Worm (Caenorhabditis elegans) whole organism, L1 larva: Measurements from ENCODE around the gene sox-4.

Source experiments
- C16A3.4 ChIP-seq: fragments of 150-350 bp; optimal IDR thresholded peaks from 2 replicates; lab custom pipeline; 2014; ENCODE audit warnings: missing biosample characterization, missing genetic modification characterization
- Y116A8C.19 ChIP-seq: sonication (generic microtip); optimal IDR thresholded peaks from 2 replicates; lab custom pipeline; 2016; ENCODE audit warnings: missing compliant biosample characterization, missing genetic modification characterization, borderline replicate concordance
- alr-1 ChIP-seq: fragments of 200-800 bp; sonication (Bioruptor generic); optimal IDR thresholded peaks from 2 replicates; lab custom pipeline; 2018; ENCODE audit warnings: borderline replicate concordance, mild to moderate bottlenecking, missing genetic modification characterization, missing compliant biosample characterization
- blmp-1 ChIP-seq: fragments of 150-350 bp; optimal IDR thresholded peaks from 2 replicates; lab custom pipeline; 2014; ENCODE audit warnings: missing biosample characterization, missing genetic modification characterization
- ceh-8 ChIP-seq: fragments of 200-800 bp; sonication (Bioruptor generic); optimal IDR thresholded peaks from 2 replicates; lab custom pipeline; 2018; ENCODE audit warnings: mild to moderate bottlenecking, missing genetic modification characterization, moderate library complexity, missing compliant biosample characterization
- ces-1 ChIP-seq: fragments of 150-350 bp; optimal IDR thresholded peaks from 2 replicates; lab custom pipeline; 2014; ENCODE audit warnings: missing biosample characterization, missing genetic modification reagents, missing genetic modification characterization
- dsc-1 ChIP-seq: sonication (generic microtip); optimal IDR thresholded peaks from 2 replicates; lab custom pipeline; 2016; ENCODE audit warnings: mild to moderate bottlenecking, missing genetic modification characterization, missing compliant biosample characterization
- efl-1 ChIP-seq, 4 experiments: fragments of 150-350 bp; optimal IDR thresholded peaks in 3 of 4; peaks in 1 of 4; 1 replicate in 1 of 4; 2 replicates in 3 of 4; lab custom pipeline; 2014; ENCODE audit warnings: missing biosample characterization in 2 of 4, missing genetic modification characterization in 2 of 4, missing genetic modification reagents in 2 of 4
- egl-27 ChIP-seq, 2 experiments: fragments of 150-350 bp in 1 of 2; sonication (generic microtip); optimal IDR thresholded peaks; 3 replicates each; lab custom pipeline; 2017 to 2018; ENCODE audit warnings: missing biosample characterization in 2 of 2, missing genetic modification characterization in 2 of 2, missing genetic modification reagents in 2 of 2
- elt-2 ChIP-seq: sonication (generic microtip); optimal IDR thresholded peaks from 2 replicates; lab custom pipeline; 2016; ENCODE audit warnings: missing genetic modification characterization, mild to moderate bottlenecking, inconsistent platforms, missing compliant biosample characterization, missing genetic modification reagents
- ets-5 ChIP-seq: fragments of 200-800 bp; sonication (Bioruptor generic); IDR thresholded peaks from 2 replicates; pipeline ENCODE4 v1.3.6; 2022; ENCODE audit warnings: missing genetic modification characterization, missing compliant biosample characterization
- fkh-10 ChIP-seq: sonication (generic microtip); optimal IDR thresholded peaks from 2 replicates; lab custom pipeline; 2017; ENCODE audit warnings: missing biosample characterization, missing genetic modification reagents, missing genetic modification characterization
- fos-1 ChIP-seq: fragments of 150-350 bp; optimal IDR thresholded peaks from 2 replicates; lab custom pipeline; 2014; ENCODE audit warnings: missing biosample characterization, missing genetic modification characterization
- hpl-2 ChIP-seq: fragments of 150-350 bp; optimal IDR thresholded peaks from 2 replicates; lab custom pipeline; 2014; ENCODE audit warnings: missing biosample characterization, missing genetic modification reagents, missing genetic modification characterization
- isw-1 ChIP-seq: fragments of 200-800 bp; sonication (Bioruptor generic); IDR thresholded peaks from 2 replicates; pipeline ENCODE4 v1.3.6; 2022; ENCODE audit warnings: missing genetic modification characterization, missing compliant biosample characterization
- lin-13 ChIP-seq: fragments of 150-350 bp; optimal IDR thresholded peaks from 2 replicates; lab custom pipeline; 2014; ENCODE audit warnings: missing biosample characterization, missing genetic modification reagents, missing genetic modification characterization
- lin-14 ChIP-seq: fragments of 200-800 bp; sonication (Bioruptor generic); optimal IDR thresholded peaks from 2 replicates; lab custom pipeline; 2018; ENCODE audit warnings: mild to moderate bottlenecking, missing genetic modification characterization, moderate library complexity, missing compliant biosample characterization
- lin-35 ChIP-seq, 2 experiments: fragments of 150-350 bp; optimal IDR thresholded peaks; 2 replicates each; lab custom pipeline; 2014; ENCODE audit warnings: missing biosample characterization in 2 of 2, missing genetic modification characterization in 2 of 2, missing genetic modification reagents in 2 of 2
- mdl-1 ChIP-seq, 2 experiments: fragments of 150-350 bp; optimal IDR thresholded peaks; 2 replicates each; lab custom pipeline; 2014 to 2017; ENCODE audit warnings: missing biosample characterization in 2 of 2, missing genetic modification characterization in 2 of 2, inconsistent platforms in 1 of 2
- mef-2 ChIP-seq: fragments of 150-350 bp; optimal IDR thresholded peaks from 2 replicates; lab custom pipeline; 2014; ENCODE audit warnings: missing biosample characterization, missing genetic modification characterization
- nhr-11 ChIP-seq: fragments of 150-350 bp; optimal IDR thresholded peaks from 2 replicates; lab custom pipeline; 2014; ENCODE audit warnings: missing biosample characterization, missing genetic modification characterization
- nhr-237 ChIP-seq: fragments of 150-350 bp; optimal IDR thresholded peaks from 2 replicates; lab custom pipeline; 2014; ENCODE audit warnings: missing biosample characterization, missing genetic modification characterization
- nhr-47 ChIP-seq: sonication (generic microtip); optimal IDR thresholded peaks from 2 replicates; lab custom pipeline; 2016; ENCODE audit warnings: mild to moderate bottlenecking, missing genetic modification characterization, moderate library complexity, missing compliant biosample characterization
- nhr-77 ChIP-seq: fragments of 150-350 bp; optimal IDR thresholded peaks from 2 replicates; lab custom pipeline; 2014; ENCODE audit warnings: missing biosample characterization, missing genetic modification characterization
- nhr-85 ChIP-seq: sonication (generic microtip); peaks from one replicate; lab custom pipeline; 2016; ENCODE audit warnings: missing genetic modification characterization, inconsistent platforms, missing compliant biosample characterization
- nhr-90 ChIP-seq: sonication (generic microtip); optimal IDR thresholded peaks from 2 replicates; lab custom pipeline; 2016; ENCODE audit warnings: mild to moderate bottlenecking, missing genetic modification characterization, missing compliant biosample characterization; ENCODE audit not compliant: poor library complexity
- pqm-1 ChIP-seq: sonication (generic microtip); optimal IDR thresholded peaks from 3 replicates; lab custom pipeline; 2017; ENCODE audit warnings: missing biosample characterization, missing genetic modification characterization
- rnt-1 ChIP-seq: sonication (generic microtip); optimal IDR thresholded peaks from 2 replicates; lab custom pipeline; 2016; ENCODE audit warnings: mild to moderate bottlenecking, missing genetic modification characterization, moderate library complexity, missing compliant biosample characterization
- snpc-4 ChIP-seq: fragments of 150-350 bp; optimal IDR thresholded peaks from 2 replicates; lab custom pipeline; 2014; ENCODE audit warnings: missing biosample characterization, missing genetic modification characterization
- snu-23 ChIP-seq: sonication (generic microtip); optimal IDR thresholded peaks from 2 replicates; lab custom pipeline; 2016; ENCODE audit warnings: missing genetic modification characterization, missing compliant biosample characterization
- sox-4 ChIP-seq: sonication (generic microtip); optimal IDR thresholded peaks from 2 replicates; lab custom pipeline; 2016; ENCODE audit warnings: missing genetic modification characterization, missing compliant biosample characterization
- swsn-7 ChIP-seq: sonication (generic microtip); optimal IDR thresholded peaks from 2 replicates; lab custom pipeline; 2016; ENCODE audit warnings: missing genetic modification characterization, missing compliant biosample characterization
- tbx-2 ChIP-seq: sonication (generic microtip); optimal IDR thresholded peaks from 2 replicates; lab custom pipeline; 2016; ENCODE audit warnings: missing genetic modification characterization, missing compliant biosample characterization
- tlp-1 ChIP-seq: fragments of 150-350 bp; optimal IDR thresholded peaks from 2 replicates; lab custom pipeline; 2014; ENCODE audit warnings: missing biosample characterization, missing genetic modification characterization
- unc-130 ChIP-seq: fragments of 150-350 bp; optimal IDR thresholded peaks from 2 replicates; lab custom pipeline; 2017; ENCODE audit warnings: missing biosample characterization, missing genetic modification characterization, inconsistent platforms
- unc-62 ChIP-seq: fragments of 150-350 bp; optimal IDR thresholded peaks from 2 replicates; lab custom pipeline; 2014; ENCODE audit warnings: missing biosample characterization, missing genetic modification reagents, missing genetic modification characterization
- unc-86 ChIP-seq: sonication (generic microtip); optimal IDR thresholded peaks from 2 replicates; lab custom pipeline; 2016; ENCODE audit warnings: missing genetic modification characterization, missing compliant biosample characterization
- vab-15 ChIP-seq: sonication (generic microtip); optimal IDR thresholded peaks from 2 replicates; lab custom pipeline; 2017; ENCODE audit warnings: missing genotype, mild to moderate bottlenecking, missing genetic modification characterization, missing compliant biosample characterization
- ztf-11 ChIP-seq, 2 experiments: sonication (generic microtip); optimal IDR thresholded peaks; 2 replicates each; lab custom pipeline; 2016 to 2017; ENCODE audit warnings: missing genetic modification characterization in 2 of 2, missing biosample characterization in 1 of 2, missing compliant biosample characterization in 1 of 2

The sox-4 gene

ce11 chrX:3479950-3480349 lies 28.9 kb downstream of the sox-4 start, which contains the start of gene wrt-6:
wrt-6 (plus strand) TSS chrX:3480250.
- TF ChIP-seq ces-1 (GFP tag; lab: Kevin White, UChicago), result no peak
- no peak for TF ChIP-seq lin-13
- no peak for TF ChIP-seq vab-15 (tag; lab: Kevin White, UChicago)
- TF ChIP-seq isw-1 (GFP tag; lab: Robert Waterston, UW), result no peak
- TF ChIP-seq unc-130 (tag; lab: Kevin White, UChicago), result no peak
- no peak for TF ChIP-seq nhr-237
- no peak for TF ChIP-seq alr-1 (tag; lab: Kevin White, UChicago)
- TF ChIP-seq ztf-11 (tag; optimal IDR thresholded peaks at IDR 0.05; lab: Kevin White, UChicago), result no peak
- no peak for TF ChIP-seq nhr-11 (tag; lab: Kevin White, UChicago)
- no peak for TF ChIP-seq unc-86
- no peak for TF ChIP-seq tlp-1 (tag; lab: Kevin White, UChicago)
- TF ChIP-seq nhr-90 (tag; lab: Kevin White, UChicago), result no peak
- TF ChIP-seq hpl-2, result no peak
- TF ChIP-seq elt-2 (tag; lab: Kevin White, UChicago), result no peak
- TF ChIP-seq dsc-1 (tag; lab: Kevin White, UChicago), result no peak
- TF ChIP-seq rnt-1, result no peak

ce11 chrX:3473793-3474192 lies 35.0 kb downstream of the sox-4 start:
- TF ChIP-seq unc-130 (tag; lab: Kevin White, UChicago) (no peak), tbx-2 (tag; lab: Kevin White, UChicago) (no peak)
- TF ChIP-seq, all 84 proteins: peak for 0

- TF ChIP-seq efl-1 (optimal IDR thresholded peaks at IDR 0.05; lab: Kevin White, UChicago) (no peak), efl-1 (GFP tag; optimal IDR thresholded peaks at IDR 0.05 in 1 of 2; lab: Kevin White, UChicago) (peak in 1 of 2 experiments; percentile 30), mdl-1 (tag; optimal IDR thresholded peaks at IDR 0.05; lab: Kevin White, UChicago) (peak in 1 of 2 experiments; percentile 4), lin-14 (peak; percentile 75), sox-4 (no peak), lin-35 (GFP tag; optimal IDR thresholded peaks at IDR 0.05; lab: Kevin White, UChicago) (peak in 1 of 2 experiments; percentile 18), hpl-2 (no peak), nhr-85 (tag; lab: Kevin White, UChicago) (peak; percentile 44), snu-23 (GFP tag; lab: Kevin White, UChicago) (peak; percentile 24), blmp-1 (peak; percentile 4), unc-62 (GFP tag; lab: Kevin White, UChicago) (no peak)
- TF ChIP-seq, all 84 proteins: peak for 7
These were observed 36.6 kb downstream of the sox-4 start for ce11 chrX:3472226-3472625.

- TF ChIP-seq ceh-8 (GFP tag; lab: Kevin White, UChicago) (no peak), ztf-11 (tag; optimal IDR thresholded peaks at IDR 0.05; lab: Kevin White, UChicago) (peak in 1 of 2 experiments; percentile 15), ets-5 (GFP tag; lab: Robert Waterston, UW) (0 out of 2 replicates have a peak, but pooled peaks have one; percentile 8)
These were observed 38.5 kb downstream of the sox-4 start for ce11 chrX:3470307-3470706.

ce11 chrX:3469332-3469731 lies 39.5 kb downstream of the sox-4 start:
- peak; percentile 68 for TF ChIP-seq fkh-10
- no peak for TF ChIP-seq fos-1 (tag; lab: Kevin White, UChicago)
- no peak for TF ChIP-seq mef-2 (tag; lab: Kevin White, UChicago)
- no peak for TF ChIP-seq lin-35 (GFP tag; optimal IDR thresholded peaks at IDR 0.05; lab: Kevin White, UChicago)
- TF ChIP-seq Y116A8C.19 (tag; lab: Kevin White, UChicago), result no peak
- no peak for TF ChIP-seq egl-27 (tag; optimal IDR thresholded peaks at IDR 0.05; lab: Kevin White, UChicago)
- no peak for TF ChIP-seq pqm-1 (tag; lab: Kevin White, UChicago)
- peak; percentile 65 for TF ChIP-seq lin-14
- no peak for TF ChIP-seq C16A3.4 (tag; lab: Kevin White, UChicago)
- no peak for TF ChIP-seq snpc-4
- TF ChIP-seq nhr-47, result no peak
- TF ChIP-seq nhr-77 (tag; lab: Kevin White, UChicago), result no peak
- TF ChIP-seq sox-4, result no peak
- no peak for TF ChIP-seq nhr-11 (tag; lab: Kevin White, UChicago)
- TF ChIP-seq swsn-7, result no peak
- TF ChIP-seq isw-1 (GFP tag; lab: Robert Waterston, UW), result no peak
